Fruit fly (Drosophila melanogaster) whole organism, embryonic: ENCODE data around the gene Rpn2.
A peak's percentile ranks its signal among the peaks of the same experiment; 100 is the strongest.

Source experiments
- Atf-2 ChIP-seq: fragments of 200-800 bp; sonication (Bioruptor generic); optimal IDR thresholded peaks from 2 replicates; lab custom pipeline; 2016; ENCODE audit warnings: missing biosample characterization, missing genetic modification characterization
- Awh ChIP-seq: fragments of 200-800 bp; sonication (Bioruptor generic); IDR thresholded peaks from 2 replicates; pipeline ENCODE4, ENCODE4 v1.3.6; 2022; ENCODE audit warnings: missing biosample characterization, missing genetic modification characterization
- B-H1 ChIP-seq: fragments of 200-800 bp; sonication (Bioruptor generic); IDR thresholded peaks from 3 replicates; pipeline ENCODE4 v1.3.6; 2022; ENCODE audit warnings: missing biosample characterization, missing genetic modification characterization
- Blimp-1 ChIP-seq: fragments of 200-800 bp; sonication (Bioruptor generic); optimal IDR thresholded peaks from 3 replicates; lab custom pipeline; 2018; ENCODE audit warnings: missing biosample characterization, missing genetic modification characterization, mild to moderate bottlenecking, moderate library complexity, missing genetic modification reagents
- CG12104 ChIP-seq: fragments of 200-800 bp; sonication (Bioruptor generic); optimal IDR thresholded peaks from 3 replicates; lab custom pipeline; 2016; ENCODE audit warnings: missing biosample characterization, missing genetic modification characterization
- CG12942 ChIP-seq: fragments of 200-800 bp; sonication (Bioruptor generic); optimal IDR thresholded peaks from 3 replicates; lab custom pipeline; 2016; ENCODE audit warnings: missing biosample characterization, missing genetic modification characterization
- CG13775 ChIP-seq: fragments of 200-800 bp; sonication (Bioruptor generic); optimal IDR thresholded peaks from 3 replicates; lab custom pipeline; 2017; ENCODE audit warnings: missing biosample characterization, mild to moderate bottlenecking, missing genetic modification characterization
- CG13894 ChIP-seq: fragments of 200-800 bp; sonication (Bioruptor generic); optimal IDR thresholded peaks from 3 replicates; lab custom pipeline; 2018; ENCODE audit warnings: missing biosample characterization, mild to moderate bottlenecking, missing genetic modification characterization, moderate library complexity
- CG15269 ChIP-seq: fragments of 200-800 bp; sonication (Bioruptor generic); optimal IDR thresholded peaks from 2 replicates; lab custom pipeline; 2018; ENCODE audit warnings: missing biosample characterization, mild to moderate bottlenecking, missing genetic modification characterization, moderate library complexity
- CG1602 ChIP-seq: fragments of 200-800 bp; sonication (Bioruptor generic); optimal IDR thresholded peaks from 3 replicates; lab custom pipeline; 2016; ENCODE audit warnings: missing biosample characterization, missing genetic modification characterization
- CG1647 ChIP-seq: fragments of 200-800 bp; sonication (Bioruptor generic); optimal IDR thresholded peaks from 3 replicates; lab custom pipeline; 2016; ENCODE audit warnings: missing biosample characterization, missing genetic modification characterization
- CG18262 ChIP-seq: fragments of 200-800 bp; optimal IDR thresholded peaks from 3 replicates; lab custom pipeline; 2019; ENCODE audit warnings: missing biosample characterization, mild to moderate bottlenecking, missing genetic modification characterization, moderate library complexity
- CG2889 ChIP-seq: fragments of 200-800 bp; sonication (Bioruptor generic); IDR thresholded peaks from 3 replicates; pipeline ENCODE4 v1.3.6; 2022; ENCODE audit warnings: missing biosample characterization, missing genetic modification characterization
- CG30020 ChIP-seq: fragments of 200-800 bp; optimal IDR thresholded peaks from 2 replicates; lab custom pipeline; 2019; ENCODE audit warnings: missing biosample characterization, mild to moderate bottlenecking, missing genetic modification characterization, moderate library complexity
- CG31365 ChIP-seq: fragments of 200-800 bp; sonication (Bioruptor generic); optimal IDR thresholded peaks from 2 replicates; lab custom pipeline; 2018; ENCODE audit warnings: missing biosample characterization, mild to moderate bottlenecking, missing genetic modification characterization
- CG3281 ChIP-seq: fragments of 200-800 bp; sonication (Bioruptor generic); optimal IDR thresholded peaks from 3 replicates; lab custom pipeline; 2017; ENCODE audit warnings: missing biosample characterization, mild to moderate bottlenecking, missing genetic modification characterization
- CG33213 ChIP-seq: fragments of 200-800 bp; sonication (Bioruptor generic); optimal IDR thresholded peaks from 3 replicates; lab custom pipeline; 2016; ENCODE audit warnings: missing biosample characterization, missing genetic modification characterization
- CG3995 ChIP-seq: fragments of 200-800 bp; sonication (Bioruptor generic); optimal IDR thresholded peaks from 3 replicates; lab custom pipeline; 2016; ENCODE audit warnings: missing biosample characterization, missing genetic modification characterization
- CG43689 ChIP-seq: fragments of 200-800 bp; sonication (Bioruptor generic); IDR thresholded peaks from 2 replicates; pipeline ENCODE4 v1.3.6; 2022; ENCODE audit warnings: missing biosample characterization, missing genetic modification characterization
- CG4617 ChIP-seq: fragments of 200-800 bp; sonication (Bioruptor generic); optimal IDR thresholded peaks from 3 replicates; lab custom pipeline; 2016; ENCODE audit warnings: missing biosample characterization, missing genetic modification characterization, borderline replicate concordance
- CG4854 ChIP-seq: fragments of 200-800 bp; sonication (Bioruptor generic); optimal IDR thresholded peaks from 2 replicates; lab custom pipeline; 2016; ENCODE audit warnings: missing biosample characterization, missing genetic modification characterization, inconsistent platforms
- CG6689 ChIP-seq: fragments of 200-800 bp; sonication (Bioruptor generic); IDR thresholded peaks from 2 replicates; pipeline ENCODE4 v1.3.6; 2022; ENCODE audit warnings: missing biosample characterization, missing genetic modification characterization
- CG7357 ChIP-seq: fragments of 200-800 bp; sonication (Bioruptor generic); IDR thresholded peaks from 3 replicates; pipeline ENCODE4 v1.3.6; 2022; ENCODE audit warnings: missing biosample characterization, missing genetic modification characterization
- CG7745 ChIP-seq: fragments of 200-800 bp; sonication (Bioruptor generic); optimal IDR thresholded peaks from 2 replicates; lab custom pipeline; 2018; ENCODE audit warnings: missing biosample characterization, mild to moderate bottlenecking, missing genetic modification characterization, moderate library complexity
- CG7928 ChIP-seq: fragments of 200-800 bp; sonication (Bioruptor generic); optimal IDR thresholded peaks from 2 replicates; lab custom pipeline; 2017; ENCODE audit warnings: missing biosample characterization, mild to moderate bottlenecking, missing genetic modification characterization
- CG8478 ChIP-seq: fragments of >200 bp; optimal IDR thresholded peaks from 2 replicates; lab custom pipeline; 2018
- CG9609 ChIP-seq: fragments of 200-800 bp; sonication (Bioruptor generic); optimal IDR thresholded peaks from 3 replicates; lab custom pipeline; 2016; ENCODE audit warnings: missing biosample characterization, missing genetic modification characterization
- Deaf1 ChIP-seq: fragments of 200-800 bp; optimal IDR thresholded peaks from 3 replicates; lab custom pipeline; 2019; ENCODE audit warnings: missing biosample characterization, mild to moderate bottlenecking, missing genetic modification characterization, moderate library complexity
- HLH3B ChIP-seq: fragments of 200-800 bp; sonication (Bioruptor generic); IDR thresholded peaks from 2 replicates; pipeline ENCODE4 v1.3.6; 2022; ENCODE audit warnings: missing biosample characterization, missing genetic modification characterization
- Hmr ChIP-seq: fragments of 200-800 bp; sonication (Bioruptor generic); optimal IDR thresholded peaks from 3 replicates; lab custom pipeline; 2017; ENCODE audit warnings: mild to moderate bottlenecking, missing biosample characterization, missing genetic modification reagents, missing genetic modification characterization
- Ssrp ChIP-seq: fragments of 200-800 bp; sonication (Bioruptor generic); optimal IDR thresholded peaks from 2 replicates; lab custom pipeline; 2018; ENCODE audit warnings: missing biosample characterization, mild to moderate bottlenecking, missing genetic modification characterization, moderate library complexity
- ash1 ChIP-seq: fragments of 200-800 bp; sonication (Bioruptor generic); optimal IDR thresholded peaks from 2 replicates; lab custom pipeline; 2018; ENCODE audit warnings: missing biosample characterization, mild to moderate bottlenecking, missing genetic modification characterization
- btn ChIP-seq: fragments of 200-800 bp; sonication (Bioruptor generic); optimal IDR thresholded peaks from 2 replicates; lab custom pipeline; 2016; ENCODE audit warnings: missing biosample characterization, missing genetic modification characterization
- crc ChIP-seq: fragments of 200-800 bp; sonication (Bioruptor generic); optimal IDR thresholded peaks from 2 replicates; lab custom pipeline; 2016; ENCODE audit warnings: missing biosample characterization, missing genetic modification characterization
- dpn ChIP-seq, 2 experiments: fragments of 200-800 bp; sonication (Bioruptor generic); optimal IDR thresholded peaks; 3 replicates each; lab custom pipeline; 2016; ENCODE audit warnings: missing biosample characterization in 2 of 2, missing genetic modification characterization in 2 of 2
- fd96Cb ChIP-seq: fragments of 200-800 bp; sonication (Bioruptor generic); optimal IDR thresholded peaks from 2 replicates; lab custom pipeline; 2018; ENCODE audit warnings: missing biosample characterization, mild to moderate bottlenecking, missing genetic modification characterization, moderate library complexity
- gem ChIP-seq: fragments of 200-800 bp; sonication (Bioruptor generic); optimal IDR thresholded peaks from 2 replicates; lab custom pipeline; 2019; ENCODE audit warnings: missing biosample characterization, mild to moderate bottlenecking, missing genetic modification characterization, moderate library complexity
- grau ChIP-seq: fragments of 200-800 bp; optimal IDR thresholded peaks from 3 replicates; lab custom pipeline; 2019; ENCODE audit warnings: missing biosample characterization, mild to moderate bottlenecking, missing genetic modification characterization, moderate library complexity
- hb ChIP-seq: fragments of 200-800 bp; sonication (Bioruptor generic); IDR thresholded peaks from 3 replicates; pipeline ENCODE4 v1.3.6; 2022; ENCODE audit warnings: missing biosample characterization, missing genetic modification characterization; ENCODE audit not compliant: partially characterized antibody
- ind ChIP-seq: fragments of 200-800 bp; sonication (Bioruptor generic); optimal IDR thresholded peaks from 3 replicates; lab custom pipeline; 2016; ENCODE audit warnings: missing biosample characterization, missing genetic modification characterization
- ken ChIP-seq: fragments of 200-800 bp; sonication (Bioruptor generic); IDR thresholded peaks from 3 replicates; pipeline ENCODE4 v1.3.6; 2022; ENCODE audit warnings: missing biosample characterization, missing genetic modification characterization
- oc ChIP-seq: fragments of 200-800 bp; sonication (Bioruptor generic); optimal IDR thresholded peaks from 2 replicates; lab custom pipeline; 2018; ENCODE audit warnings: missing biosample characterization, mild to moderate bottlenecking, missing genetic modification characterization, moderate library complexity
- sim ChIP-seq: fragments of 200-800 bp; sonication (Bioruptor generic); IDR thresholded peaks from 2 replicates; pipeline ENCODE4 v1.3.6; 2022; ENCODE audit warnings: missing biosample characterization, missing genetic modification characterization
- slbo ChIP-seq: fragments of 200-800 bp; sonication (Bioruptor generic); IDR thresholded peaks from 2 replicates; pipeline ENCODE4 v1.3.6; 2022; ENCODE audit warnings: missing biosample characterization, missing genetic modification characterization
- slou ChIP-seq: fragments of 200-800 bp; sonication (Bioruptor generic); optimal IDR thresholded peaks from 3 replicates; lab custom pipeline; 2016; ENCODE audit warnings: missing biosample characterization, missing genetic modification characterization
- ssp ChIP-seq: fragments of 200-800 bp; sonication (Bioruptor generic); IDR thresholded peaks from 2 replicates; pipeline ENCODE4 v1.3.6; 2022; ENCODE audit warnings: missing biosample characterization, missing genetic modification characterization
- tll ChIP-seq, 2 experiments: fragments of 200-800 bp in 1 of 2; fragments of >200 bp in 1 of 2; sonication (Bioruptor generic) in 1 of 2; optimal IDR thresholded peaks; 2 replicates each; lab custom pipeline; 2017 to 2019; ENCODE audit warnings: missing biosample characterization in 2 of 2, missing genetic modification characterization in 2 of 2, mild to moderate bottlenecking in 1 of 2, moderate library complexity in 1 of 2
- trem ChIP-seq: fragments of 200-800 bp; optimal IDR thresholded peaks from 3 replicates; lab custom pipeline; 2019; ENCODE audit warnings: missing biosample characterization, mild to moderate bottlenecking, missing genetic modification characterization, moderate library complexity
- vvl ChIP-seq: fragments of 200-800 bp; sonication (Bioruptor generic); IDR thresholded peaks from 2 replicates; pipeline ENCODE4 v1.3.6; 2022; ENCODE audit warnings: missing biosample characterization, missing genetic modification characterization

The Rpn2 gene

dm6 chr3R:29122817-29123611, 30.3 kb upstream of the Rpn2 start, which contains the start of the genes yem and Ctl2 (continued):
- TF ChIP-seq dpn (GFP tag; optimal IDR thresholded peaks at IDR 0.05; lab: Kevin White, UChicago) (peak; percentile 68 to 84), HLH3B (GFP tag; lab: Robert Waterston, UW) (peak; percentile 39; the same call in 1 of the 2 replicates), Deaf1 (tag; lab: Kevin White, UChicago) (no peak), Hmr (peak; percentile 76), CG3281 (peak; percentile 61), CG15269 (peak; percentile 63), hb (GFP tag; lab: Robert Waterston, UW) (no peak), btn (peak; percentile 50), CG33213 (peak; percentile 25), CG9609 (GFP tag; lab: Kevin White, UChicago) (peak; percentile 80), Blimp-1 (GFP tag; lab: Kevin White, UChicago) (peak; percentile 23), CG31365 (tag; lab: Kevin White, UChicago) (peak; percentile 13), trem (peak; percentile 48), CG4854 (GFP tag; lab: Kevin White, UChicago) (peak; percentile 51), CG43689 (GFP tag; lab: Robert Waterston, UW) (no peak), CG7745 (peak; percentile 4), ssp (GFP tag; lab: Robert Waterston, UW) (peak; percentile 79), grau (peak; percentile 72), Awh (GFP tag; lab: Robert Waterston, UW) (0 out of 2 replicates have a peak, but pooled peaks have one; percentile 24), fd96Cb (tag; lab: Kevin White, UChicago) (peak; percentile 44), CG12104 (peak; percentile 52), CG7357 (GFP tag; lab: Robert Waterston, UW) (peak; percentile 95), CG8478 (lab: Kevin White, UChicago) (no peak), oc (peak; percentile 7), B-H1 (GFP tag; lab: Robert Waterston, UW) (peak; percentile 36; the same call in 1 of the 3 replicates), CG18262 (tag; lab: Kevin White, UChicago) (peak; percentile 68), CG6689 (GFP tag; lab: Robert Waterston, UW) (peak; percentile 18; the same call in 1 of the 2 replicates), slou (GFP tag; lab: Kevin White, UChicago) (peak; percentile 59), CG3995 (GFP tag; lab: Kevin White, UChicago) (peak; percentile 95), Ssrp (tag; lab: Kevin White, UChicago) (peak; percentile 65), ash1 (GFP tag; lab: Kevin White, UChicago) (peak; percentile 57), tll (GFP tag; optimal IDR thresholded peaks at IDR 0.05; lab: Kevin White, UChicago) (peak; percentile 44 to 91), crc (peak; percentile 67), CG4617 (peak; percentile 23), CG12942 (GFP tag; lab: Kevin White, UChicago) (peak; percentile 64), CG1647 (GFP tag; lab: Kevin White, UChicago) (peak; percentile 61), CG13894 (tag; lab: Kevin White, UChicago) (peak; percentile 1), CG30020 (tag; lab: Kevin White, UChicago) (peak; percentile 68), gem (tag; lab: Kevin White, UChicago) (peak; percentile 71), sim (GFP tag; lab: Robert Waterston, UW) (no peak), ind (GFP tag; lab: Kevin White, UChicago) (peak; percentile 76), slbo (GFP tag; lab: Robert Waterston, UW) (peak; percentile 85), CG2889 (GFP tag; lab: Robert Waterston, UW) (no peak; the same call in 2 of the 3 replicates), CG7928 (GFP tag; lab: Kevin White, UChicago) (peak; percentile 95), ken (GFP tag; lab: Robert Waterston, UW) (peak; percentile 73), Atf-2 (GFP tag; lab: Kevin White, UChicago) (peak; percentile 80), CG1602 (peak; percentile 65), CG13775 (GFP tag; lab: Kevin White, UChicago) (peak; percentile 80), vvl (GFP tag; lab: Robert Waterston, UW) (peak; percentile 58; the same call in 1 of the 2 replicates)
